Fruit fly (Drosophila melanogaster): ENCODE results near the gene Ent1.

Ent1 gene

dm6 chr2L:307129-307528 lies 50.5 kb downstream of the Ent1 start (continued):
- TF ChIP-seq Abd-B (GFP tag; optimal IDR thresholded peaks at IDR 0.05) (peak; percentile 11), abd-A (tag; optimal IDR thresholded peaks at IDR 0.05) (peak; percentile 93), schlank (tag; optimal IDR thresholded peaks at IDR 0.05) (peak; percentile 17), Mad (GFP tag; optimal IDR thresholded peaks at IDR 0.05) (no peak), Tbp (GFP tag; optimal IDR thresholded peaks at IDR 0.05) (no peak), sr (GFP tag; IDR thresholded peaks at IDR 0.05) (peak; percentile 11; the same call in 1 of the 3 replicates), kah (GFP tag; optimal IDR thresholded peaks at IDR 0.05) (peak; percentile 9), CG16813 (GFP tag; IDR thresholded peaks at IDR 0.05; ENCODE audit: partially characterized antibody) (0 out of 3 replicates have a peak, but pooled peaks have one; percentile 12), dysf (GFP tag; IDR thresholded peaks at IDR 0.05) (no peak), CG10543 (GFP tag; optimal IDR thresholded peaks at IDR 0.05) (peak; percentile 50), CG34422 (GFP tag; IDR thresholded peaks at IDR 0.05) (no peak), ara (GFP tag; IDR thresholded peaks at IDR 0.05) (0 out of 2 replicates have a peak, but pooled peaks have one; percentile 27), mirr (GFP tag; optimal IDR thresholded peaks at IDR 0.05) (peak; percentile 68), Camta (GFP tag; optimal IDR thresholded peaks at IDR 0.05) (no peak), Hey (tag; optimal IDR thresholded peaks at IDR 0.05) (peak; percentile 49), CG10979 (tag; optimal IDR thresholded peaks at IDR 0.05) (no peak), CG6175 (GFP tag; IDR thresholded peaks at IDR 0.05) (no peak), kni (GFP tag; optimal IDR thresholded peaks at IDR 0.05) (peak; percentile 62), Awh (GFP tag; IDR thresholded peaks at IDR 0.05) (0 out of 2 replicates have a peak, but pooled peaks have one; percentile 27), ci (GFP tag; IDR thresholded peaks at IDR 0.05) (0 out of 3 replicates have a peak, but pooled peaks have one; percentile 13), CG12942 (GFP tag; optimal IDR thresholded peaks at IDR 0.05) (no peak), Atf6 (GFP tag; IDR thresholded peaks at IDR 0.05) (0 out of 2 replicates have a peak, but pooled peaks have one; percentile 13), crol (GFP tag; IDR thresholded peaks at IDR 0.05) (peak; percentile 98), maf-S (GFP tag; optimal IDR thresholded peaks at IDR 0.05) (no peak), Side (GFP tag; optimal IDR thresholded peaks at IDR 0.05) (no peak), Atf3 (GFP tag; optimal IDR thresholded peaks at IDR 0.05) (no peak), sd (tag; optimal IDR thresholded peaks at IDR 0.05) (peak; percentile 54), CG6791 (GFP tag; IDR thresholded peaks at IDR 0.05; ENCODE audit: partially characterized antibody) (no peak), CG16779 (GFP tag; IDR thresholded peaks at IDR 0.05) (no peak)

dm6 chr2L:306188-306927 lies 51.3 kb downstream of the Ent1 start:
- no peak for TF ChIP-seq Nf-YB (GFP tag; optimal IDR thresholded peaks at IDR 0.05)
- TF ChIP-seq CG11695 (GFP tag; IDR thresholded peaks at IDR 0.05), result no peak
- no peak for TF ChIP-seq Dbx (GFP tag; IDR thresholded peaks at IDR 0.05)
- peak; percentile 44; the same call in 2 of the 3 replicates for TF ChIP-seq ci (GFP tag; IDR thresholded peaks at IDR 0.05)
- TF ChIP-seq Sox102F (GFP tag; optimal IDR thresholded peaks at IDR 0.05), result no peak
- peak in 1 of 2 experiments; percentile 96 for TF ChIP-seq Pdp1 (GFP tag; optimal IDR thresholded peaks at IDR 0.05)
- TF ChIP-seq CG10274 (GFP tag; optimal IDR thresholded peaks at IDR 0.05), result no peak
- TF ChIP-seq salm (tag; optimal IDR thresholded peaks at IDR 0.05), result no peak
- no peak for TF ChIP-seq schlank (tag; optimal IDR thresholded peaks at IDR 0.05)
- TF ChIP-seq H2.0 (GFP tag; IDR thresholded peaks at IDR 0.05), result no peak
- TF ChIP-seq gcm (GFP tag; optimal IDR thresholded peaks at IDR 0.05), result no peak
- no peak for TF ChIP-seq CG12299 (tag; optimal IDR thresholded peaks at IDR 0.05)
- TF ChIP-seq slp2 (GFP tag; optimal IDR thresholded peaks at IDR 0.05), result no peak
- TF ChIP-seq pnt (GFP tag; optimal IDR thresholded peaks at IDR 0.05), result no peak
- TF ChIP-seq Hr78 (GFP tag; optimal IDR thresholded peaks at IDR 0.05), result peak in 1 of 2 experiments; percentile 92
- no peak for TF ChIP-seq CG6689 (GFP tag; IDR thresholded peaks at IDR 0.05)
- TF ChIP-seq HLHmδ (GFP tag; optimal IDR thresholded peaks at IDR 0.05), result no peak
- no peak for TF ChIP-seq sens (GFP tag)
- TF ChIP-seq B-H2 (GFP tag; optimal IDR thresholded peaks at IDR 0.05), result no peak
- TF ChIP-seq CG10366 (GFP tag; IDR thresholded peaks at IDR 0.05), result no peak
- no peak for TF ChIP-seq lola (GFP tag; optimal IDR thresholded peaks at IDR 0.05)
- peak; percentile 36 to 77 for TF ChIP-seq Trl (optimal IDR thresholded peaks at IDR 0.05)
- TF ChIP-seq Trl (GFP tag; optimal IDR thresholded peaks at IDR 0.05), result no peak

All from whole organism, embryonic.